Fruit fly (Drosophila melanogaster) Kc167 (cell line): Measurements from ENCODE around the gene CG6083.

Experiments
- Myc ChIP-seq: fragments of >200 bp; optimal IDR thresholded peaks from 2 replicates; lab custom pipeline; 2017; ENCODE audit warnings: missing external identifiers
- h ChIP-seq: fragments of >200 bp; optimal IDR thresholded peaks from 3 replicates; lab custom pipeline; 2018; ENCODE audit warnings: missing external identifiers

dm6 chr3L:11593778-11594177, 32.1 kb downstream of the CG6083 start:
- no peak for TF ChIP-seq Myc (lab: Kevin White, UChicago)
- no peak for TF ChIP-seq h (lab: Kevin White, UChicago)
